Fruit fly (Drosophila melanogaster): ENCODE results near the gene CG4267.

- no peak for TF ChIP-seq CG8478 (optimal IDR thresholded peaks at IDR 0.05)
- no peak for TF ChIP-seq CTCF (optimal IDR thresholded peaks at IDR 0.05)
These were observed 29.7 kb upstream of the CG4267 start, which contains the start of gene CG15385 for dm6 chr2L:2212478-2212877.

All from S2 (cell line).